Worm (Caenorhabditis elegans): ENCODE measurements around the gene ubxn-5.

Gene ubxn-5

ce11 chrII:10248355-10249041 lies 14.2 kb upstream of the ubxn-5 start, which contains the start of gene atad-3:
atad-3 (plus strand) TSS chrII:10248991.
- TF ChIP-seq ref-2 (tag; optimal IDR thresholded peaks at IDR 0.05) (peak; percentile 98), C38D4.7 (GFP tag; optimal IDR thresholded peaks at IDR 0.05) (peak; percentile 55), ztf-16 (tag; optimal IDR thresholded peaks at IDR 0.05) (peak; percentile 80), dve-1 (tag; optimal IDR thresholded peaks at IDR 0.05) (no peak), pha-2 (tag; optimal IDR thresholded peaks at IDR 0.05) (peak; percentile 55), lim-6 (tag; optimal IDR thresholded peaks at IDR 0.05) (peak; percentile 97), mec-3 (tag; optimal IDR thresholded peaks at IDR 0.05; ENCODE audit: borderline replicate concordance) (peak; percentile 91), ttx-3 (tag; optimal IDR thresholded peaks at IDR 0.05) (peak; percentile 62), ama-1 (optimal IDR thresholded peaks at IDR 0.05) (no peak), fax-1 (tag; optimal IDR thresholded peaks at IDR 0.05) (peak; percentile 94), ceh-34 (tag; optimal IDR thresholded peaks at IDR 0.05) (peak; percentile 97), pha-4 (tag; optimal IDR thresholded peaks at IDR 0.05) (no peak), C08G9.2 (tag; optimal IDR thresholded peaks at IDR 0.05) (peak; percentile 98), unc-55 (GFP tag; optimal IDR thresholded peaks at IDR 0.05) (no peak), fkh-10 (GFP tag; optimal IDR thresholded peaks at IDR 0.05) (no peak), ceh-19 (GFP tag; optimal IDR thresholded peaks at IDR 0.05) (peak; percentile 85), ceh-18 (tag; optimal IDR thresholded peaks at IDR 0.05) (peak; percentile 91), nhr-11 (tag; optimal IDR thresholded peaks at IDR 0.05) (no peak), tbx-2 (tag; optimal IDR thresholded peaks at IDR 0.05) (peak; percentile 99), unc-3 (GFP tag; conservative IDR thresholded peaks at IDR 0.05) (peak; percentile 95), unc-3 (tag; optimal IDR thresholded peaks at IDR 0.05) (peak; percentile 77), tbx-7 (tag; optimal IDR thresholded peaks at IDR 0.05) (peak; percentile 90), pros-1 (tag; optimal IDR thresholded peaks at IDR 0.05) (no peak), eyg-1 (tag; optimal IDR thresholded peaks at IDR 0.05) (peak; percentile 39), lin-11 (tag; optimal IDR thresholded peaks at IDR 0.05) (peak; percentile 51), sdc-2 (tag; optimal IDR thresholded peaks at IDR 0.05) (peak; percentile 69), ceh-45 (GFP tag; IDR thresholded peaks at IDR 0.05) (peak; percentile 89; the same call in 1 of the 2 replicates), ceh-31 (tag; optimal IDR thresholded peaks at IDR 0.05) (peak; percentile 100), ceh-30 (tag; optimal IDR thresholded peaks at IDR 0.05) (no peak), ceh-6 (GFP tag; optimal IDR thresholded peaks at IDR 0.05) (peak; percentile 70), nfya-1 (tag; optimal IDR thresholded peaks at IDR 0.05) (peak; percentile 63), ceh-22 (tag; optimal IDR thresholded peaks at IDR 0.05) (no peak), hlh-13 (GFP tag; optimal IDR thresholded peaks at IDR 0.05) (peak; percentile 60), hlh-30 (tag; optimal IDR thresholded peaks at IDR 0.05; ENCODE audit: insufficient read depth) (peak; percentile 16), nhr-232 (tag; optimal IDR thresholded peaks at IDR 0.05) (peak; percentile 19), pqm-1 (tag; optimal IDR thresholded peaks at IDR 0.05) (peak; percentile 94), hlh-6 (tag; optimal IDR thresholded peaks at IDR 0.05) (peak; percentile 76), T23F11.4 (GFP tag; optimal IDR thresholded peaks at IDR 0.05) (peak; percentile 56), unc-42 (tag; optimal IDR thresholded peaks at IDR 0.05) (peak; percentile 93), fkh-6 (tag; optimal IDR thresholded peaks at IDR 0.05) (peak; percentile 84), madf-2 (tag; optimal IDR thresholded peaks at IDR 0.05) (peak; percentile 86), ets-4 (tag; optimal IDR thresholded peaks at IDR 0.05) (peak; percentile 92), hlh-8 (tag; optimal IDR thresholded peaks at IDR 0.05) (peak; percentile 93), ceh-24 (tag; optimal IDR thresholded peaks at IDR 0.05) (no peak), rnt-1 (tag; optimal IDR thresholded peaks at IDR 0.05) (peak; percentile 97), elt-4 (tag; optimal IDR thresholded peaks at IDR 0.05) (peak; percentile 8), pag-3 (tag; optimal IDR thresholded peaks at IDR 0.05; ENCODE audit: borderline replicate concordance) (peak; percentile 80), F13H6.1 (tag; optimal IDR thresholded peaks at IDR 0.05) (peak; percentile 95), K02D7.2 (tag; optimal IDR thresholded peaks at IDR 0.05) (peak; percentile 27), K09A11.1 (tag; optimal IDR thresholded peaks at IDR 0.05; ENCODE audit: insufficient read depth) (no peak), Y22D7AL.16 (tag; optimal IDR thresholded peaks at IDR 0.05) (peak; percentile 56), gmeb-2 (tag; optimal IDR thresholded peaks at IDR 0.05) (peak; percentile 68)
